Fruit fly (Drosophila melanogaster) whole organism, prepupa: ENCODE results near the gene CG15141.

Experiments used
- Blimp-1 ChIP-seq: fragments of 200-800 bp; sonication (Bioruptor generic); optimal IDR thresholded peaks from 3 replicates; lab custom pipeline; 2017; ENCODE audit warnings: missing biosample characterization, missing genetic modification characterization, mild to moderate bottlenecking, moderate library complexity, missing genetic modification reagents
- CG10631 ChIP-seq: fragments of 200-800 bp; sonication (Bioruptor generic); optimal IDR thresholded peaks from 2 replicates; lab custom pipeline; 2016; ENCODE audit warnings: missing biosample characterization, missing genetic modification characterization
- CG10669 ChIP-seq: fragments of 200-800 bp; sonication (Bioruptor generic); optimal IDR thresholded peaks from 3 replicates; lab custom pipeline; 2018; ENCODE audit warnings: missing biosample characterization, mild to moderate bottlenecking, missing genetic modification characterization, moderate library complexity
- CG11902 ChIP-seq: fragments of 200-800 bp; sonication (Bioruptor generic); optimal IDR thresholded peaks from 3 replicates; lab custom pipeline; 2016; ENCODE audit warnings: missing biosample characterization, missing genetic modification characterization
- CG15336 ChIP-seq: fragments of 200-800 bp; sonication (Bioruptor generic); IDR thresholded peaks from 2 replicates; pipeline ENCODE4 v1.3.6; 2022; ENCODE audit warnings: missing biosample characterization, missing genetic modification characterization
- CG1621 ChIP-seq: fragments of 200-800 bp; sonication (Bioruptor generic); optimal IDR thresholded peaks from 3 replicates; lab custom pipeline; 2018; ENCODE audit warnings: missing biosample characterization, mild to moderate bottlenecking, missing genetic modification characterization
- CG16779 ChIP-seq: fragments of 200-800 bp; sonication (Bioruptor generic); optimal IDR thresholded peaks from 3 replicates; lab custom pipeline; 2017; ENCODE audit warnings: missing biosample characterization, mild to moderate bottlenecking, missing genetic modification characterization
- CG3032 ChIP-seq: fragments of 200-800 bp; optimal IDR thresholded peaks from 2 replicates; lab custom pipeline; 2019; ENCODE audit warnings: missing biosample characterization, mild to moderate bottlenecking, missing genetic modification characterization, moderate library complexity
- CG31627 ChIP-seq: fragments of 200-800 bp; sonication (Bioruptor generic); optimal IDR thresholded peaks from 3 replicates; lab custom pipeline; 2016; ENCODE audit warnings: missing biosample characterization, missing genetic modification characterization
- CG32006 ChIP-seq: fragments of 200-800 bp; sonication (Bioruptor generic); optimal IDR thresholded peaks from 3 replicates; lab custom pipeline; 2017; ENCODE audit warnings: missing biosample characterization, mild to moderate bottlenecking, missing genetic modification characterization
- CG34406 ChIP-seq: fragments of 200-800 bp; sonication (Bioruptor generic); optimal IDR thresholded peaks from 3 replicates; lab custom pipeline; 2016; ENCODE audit warnings: missing biosample characterization, missing genetic modification characterization
- CG3919 ChIP-seq: fragments of 200-800 bp; sonication (Bioruptor generic); optimal IDR thresholded peaks from 3 replicates; lab custom pipeline; 2016; ENCODE audit warnings: missing biosample characterization, missing genetic modification characterization
- CG6163 ChIP-seq: fragments of 200-800 bp; sonication (Bioruptor generic); IDR thresholded peaks from 3 replicates; pipeline ENCODE4 v1.3.6; 2022; ENCODE audit warnings: missing biosample characterization, missing genetic modification characterization
- CG6792 ChIP-seq: fragments of 200-800 bp; sonication (Bioruptor generic); optimal IDR thresholded peaks from 3 replicates; lab custom pipeline; 2016; ENCODE audit warnings: missing biosample characterization, missing genetic modification characterization
- CG6808 ChIP-seq: fragments of 200-800 bp; sonication (Bioruptor generic); optimal IDR thresholded peaks from 3 replicates; lab custom pipeline; 2017; ENCODE audit warnings: missing biosample characterization, missing genetic modification characterization, mild to moderate bottlenecking, moderate library complexity, missing genetic modification reagents
- CG6854 ChIP-seq: fragments of 200-800 bp; sonication (Bioruptor generic); optimal IDR thresholded peaks from 2 replicates; lab custom pipeline; 2017; ENCODE audit warnings: missing biosample characterization, mild to moderate bottlenecking, missing genetic modification characterization
- CG7368 ChIP-seq: fragments of 200-800 bp; sonication (Bioruptor generic); optimal IDR thresholded peaks from 3 replicates; lab custom pipeline; 2016; ENCODE audit warnings: missing biosample characterization, missing genetic modification characterization
- CG8119 ChIP-seq: fragments of 200-800 bp; sonication (Bioruptor generic); IDR thresholded peaks from 3 replicates; pipeline ENCODE4 v1.3.6; 2022; ENCODE audit warnings: missing biosample characterization, missing genetic modification characterization
- CG8319 ChIP-seq: fragments of 200-800 bp; sonication (Bioruptor generic); optimal IDR thresholded peaks from 3 replicates; lab custom pipeline; 2016; ENCODE audit warnings: missing biosample characterization, missing genetic modification characterization
- CG8632 ChIP-seq: fragments of 200-800 bp; sonication (Bioruptor generic); optimal IDR thresholded peaks from 3 replicates; lab custom pipeline; 2016; ENCODE audit warnings: missing biosample characterization, missing genetic modification characterization
- CG9139 ChIP-seq: fragments of 200-800 bp; sonication (Bioruptor generic); optimal IDR thresholded peaks from 3 replicates; lab custom pipeline; 2017; ENCODE audit warnings: missing biosample characterization, mild to moderate bottlenecking, missing genetic modification characterization
- Eip75B ChIP-seq: fragments of 200-800 bp; sonication (Bioruptor generic); optimal IDR thresholded peaks from 3 replicates; lab custom pipeline; 2016; ENCODE audit warnings: missing biosample characterization, missing genetic modification characterization
- Eip78C ChIP-seq: fragments of 200-800 bp; sonication (Bioruptor generic); peaks from one replicate; lab custom pipeline; 2016; ENCODE audit warnings: missing biosample characterization, missing genetic modification characterization
- Ets21C ChIP-seq: fragments of 200-800 bp; sonication (Bioruptor generic); optimal IDR thresholded peaks from 3 replicates; lab custom pipeline; 2016; ENCODE audit warnings: missing biosample characterization, missing genetic modification characterization
- Ets96B ChIP-seq: fragments of 200-800 bp; optimal IDR thresholded peaks from 2 replicates; lab custom pipeline; 2019; ENCODE audit warnings: missing biosample characterization, mild to moderate bottlenecking, missing genetic modification characterization, moderate library complexity
- Gug ChIP-seq: fragments of 200-800 bp; sonication (Bioruptor generic); IDR thresholded peaks from 2 replicates; pipeline ENCODE4 v1.3.6; 2022; ENCODE audit warnings: missing biosample characterization, missing genetic modification characterization
- Hr38 ChIP-seq: sonication (Bioruptor generic); optimal IDR thresholded peaks from 2 replicates; lab custom pipeline; 2016; ENCODE audit warnings: missing biosample characterization, missing genetic modification characterization
- Hr39 ChIP-seq: fragments of 200-800 bp; sonication (Bioruptor generic); optimal IDR thresholded peaks from 2 replicates; lab custom pipeline; 2016; ENCODE audit warnings: missing biosample characterization, missing genetic modification characterization
- Lpt ChIP-seq: fragments of 200-800 bp; sonication (Bioruptor generic); optimal IDR thresholded peaks from 3 replicates; lab custom pipeline; 2016; ENCODE audit warnings: missing biosample characterization, missing genetic modification characterization
- Met ChIP-seq: fragments of 200-800 bp; sonication (Bioruptor generic); optimal IDR thresholded peaks from 3 replicates; lab custom pipeline; 2016; ENCODE audit warnings: missing biosample characterization, missing genetic modification characterization
- Smox ChIP-seq: fragments of 200-800 bp; sonication (Bioruptor generic); optimal IDR thresholded peaks from 3 replicates; lab custom pipeline; 2016; ENCODE audit warnings: missing biosample characterization, missing genetic modification characterization
- Sox102F ChIP-seq: fragments of 200-800 bp; sonication (Bioruptor generic); optimal IDR thresholded peaks from 2 replicates; lab custom pipeline; 2016; ENCODE audit warnings: missing biosample characterization, mild to moderate bottlenecking, missing genetic modification characterization
- Sox14 ChIP-seq: fragments of 200-800 bp; sonication (Bioruptor generic); optimal IDR thresholded peaks from 3 replicates; lab custom pipeline; 2016; ENCODE audit warnings: missing biosample characterization, missing genetic modification characterization
- Sox15 ChIP-seq: fragments of 200-800 bp; sonication (Bioruptor generic); optimal IDR thresholded peaks from 3 replicates; lab custom pipeline; 2016; ENCODE audit warnings: missing biosample characterization, missing genetic modification characterization
- achi ChIP-seq: fragments of 200-800 bp; sonication (Bioruptor generic); optimal IDR thresholded peaks from 3 replicates; lab custom pipeline; 2016; ENCODE audit warnings: missing biosample characterization, missing genetic modification characterization
- acj6 ChIP-seq: fragments of 200-800 bp; sonication (Bioruptor generic); optimal IDR thresholded peaks from 3 replicates; lab custom pipeline; 2016; ENCODE audit warnings: missing biosample characterization, missing genetic modification characterization
- cyc ChIP-seq: fragments of 200-800 bp; sonication (Bioruptor generic); optimal IDR thresholded peaks from 3 replicates; lab custom pipeline; 2016; ENCODE audit warnings: missing biosample characterization, missing genetic modification characterization
- dac ChIP-seq: fragments of 200-800 bp; sonication (Bioruptor generic); optimal IDR thresholded peaks from 2 replicates; lab custom pipeline; 2017; ENCODE audit warnings: missing biosample characterization, mild to moderate bottlenecking, missing genetic modification characterization
- dsx ChIP-seq: fragments of 200-800 bp; optimal IDR thresholded peaks from 3 replicates; lab custom pipeline; 2019; ENCODE audit warnings: missing biosample characterization, mild to moderate bottlenecking, missing genetic modification characterization, moderate library complexity; ENCODE audit not compliant: poor library complexity, severe bottlenecking
- eg ChIP-seq: fragments of 200-800 bp; sonication (Bioruptor generic); IDR thresholded peaks from 3 replicates; pipeline ENCODE4 v1.3.6; 2022; ENCODE audit warnings: missing biosample characterization, missing genetic modification characterization
- esn ChIP-seq: fragments of 200-800 bp; sonication (Bioruptor generic); optimal IDR thresholded peaks from 2 replicates; lab custom pipeline; 2016; ENCODE audit warnings: missing biosample characterization, mild to moderate bottlenecking, missing genetic modification characterization, moderate library complexity
- fd59A ChIP-seq: fragments of 200-800 bp; sonication (Bioruptor generic); optimal IDR thresholded peaks from 2 replicates; lab custom pipeline; 2017; ENCODE audit warnings: missing biosample characterization, mild to moderate bottlenecking, missing genetic modification characterization, missing genetic modification reagents
- fd85E ChIP-seq: fragments of 200-800 bp; sonication (Bioruptor generic); optimal IDR thresholded peaks from 3 replicates; lab custom pipeline; 2016; ENCODE audit warnings: missing biosample characterization, missing genetic modification characterization
- fkh ChIP-seq: fragments of 200-800 bp; sonication (Bioruptor generic); optimal IDR thresholded peaks from 3 replicates; lab custom pipeline; 2017; ENCODE audit warnings: missing biosample characterization, mild to moderate bottlenecking, missing genetic modification characterization, moderate library complexity
- lz ChIP-seq: fragments of 200-800 bp; sonication (Bioruptor generic); optimal IDR thresholded peaks from 3 replicates; lab custom pipeline; 2016; ENCODE audit warnings: missing biosample characterization, missing genetic modification characterization
- net ChIP-seq: fragments of 200-800 bp; sonication (Bioruptor generic); optimal IDR thresholded peaks from 3 replicates; lab custom pipeline; 2016; ENCODE audit warnings: missing biosample characterization, missing genetic modification characterization
- salr ChIP-seq, 2 experiments: fragments of 200-800 bp; sonication (Bioruptor generic); optimal IDR thresholded peaks; 3 replicates each; lab custom pipeline; 2016 to 2018; ENCODE audit warnings: missing biosample characterization in 2 of 2, missing genetic modification characterization in 2 of 2, mild to moderate bottlenecking in 1 of 2
- spab ChIP-seq: fragments of 200-800 bp; sonication (Bioruptor generic); optimal IDR thresholded peaks from 2 replicates; lab custom pipeline; 2017; ENCODE audit warnings: missing biosample characterization, mild to moderate bottlenecking, missing genetic modification characterization, missing genetic modification reagents
- ss ChIP-seq, 2 experiments: fragments of 200-800 bp; sonication (Bioruptor generic); optimal IDR thresholded peaks; 2 replicates in 1 of 2; 3 replicates in 1 of 2; lab custom pipeline; 2017 to 2018; ENCODE audit warnings: mild to moderate bottlenecking in 2 of 2, missing biosample characterization in 2 of 2, missing genetic modification characterization in 2 of 2, moderate library complexity in 1 of 2
- svp ChIP-seq: fragments of 200-800 bp; sonication (Bioruptor generic); peaks from one replicate; lab custom pipeline; 2016; ENCODE audit warnings: missing biosample characterization, missing genetic modification characterization
- topi ChIP-seq: fragments of 200-800 bp; sonication (Bioruptor generic); optimal IDR thresholded peaks from 3 replicates; lab custom pipeline; 2016; ENCODE audit warnings: missing biosample characterization, missing genetic modification characterization

Gene CG15141

dm6 chr2L:17394939-17395338, 15.5 kb upstream of the CG15141 start:
- TF ChIP-seq CG3919 (GFP tag; lab: Kevin White, UChicago) (no peak), svp (peak; percentile 88)

dm6 chr2L:17397372-17397771, 13.1 kb upstream of the CG15141 start:
- TF ChIP-seq Eip78C (peak; percentile 80), CG9139 (no peak), CG8632 (GFP tag; lab: Kevin White, UChicago) (no peak), Hr39 (GFP tag; lab: Kevin White, UChicago) (no peak), Blimp-1 (no peak), CG3032 (tag; lab: Kevin White, UChicago) (no peak), CG10631 (no peak), CG15336 (GFP tag; lab: Robert Waterston, UW) (peak; percentile 43), fd85E (no peak), fd59A (GFP tag; lab: Kevin White, UChicago) (no peak), Eip75B (GFP tag; lab: Kevin White, UChicago) (no peak), CG8119 (GFP tag; lab: Robert Waterston, UW) (peak; percentile 39; the same call in 1 of the 3 replicates), Met (GFP tag; lab: Kevin White, UChicago) (peak; percentile 1), CG8319 (GFP tag; lab: Kevin White, UChicago) (no peak), Smox (GFP tag; lab: Kevin White, UChicago) (no peak), Ets96B (tag; lab: Kevin White, UChicago) (no peak), lz (GFP tag; lab: Kevin White, UChicago) (no peak), CG34406 (peak; percentile 6), dac (peak; percentile 33), CG11902 (GFP tag; lab: Kevin White, UChicago) (no peak), Gug (GFP tag; lab: Robert Waterston, UW) (no peak), Sox15 (GFP tag; lab: Kevin White, UChicago) (no peak), CG6808 (GFP tag; lab: Kevin White, UChicago) (no peak), achi (GFP tag; lab: Kevin White, UChicago) (no peak), topi (GFP tag; lab: Kevin White, UChicago) (no peak), CG3919 (GFP tag; lab: Kevin White, UChicago) (peak; percentile 15), fkh (no peak), CG7368 (GFP tag; lab: Kevin White, UChicago) (no peak), Ets21C (GFP tag; lab: Kevin White, UChicago) (no peak), net (peak; percentile 0), CG32006 (GFP tag; lab: Kevin White, UChicago) (peak; percentile 32), acj6 (no peak), CG6792 (GFP tag; lab: Kevin White, UChicago) (no peak), svp (no peak), CG1621 (tag; lab: Kevin White, UChicago) (no peak), ss (GFP tag; optimal IDR thresholded peaks at IDR 0.05; lab: Kevin White, UChicago) (no peak), CG16779 (tag; lab: Kevin White, UChicago) (no peak), CG6163 (no peak; the same call in 2 of the 3 replicates), Hr38 (no peak), spab (no peak), cyc (GFP tag; lab: Kevin White, UChicago) (no peak), salr (GFP tag; optimal IDR thresholded peaks at IDR 0.05; lab: Kevin White, UChicago) (no peak), CG31627 (GFP tag; lab: Kevin White, UChicago) (no peak), Lpt (GFP tag; lab: Kevin White, UChicago) (no peak), Sox102F (GFP tag; lab: Kevin White, UChicago) (no peak), esn (GFP tag; lab: Kevin White, UChicago) (no peak), Sox14 (GFP tag; lab: Kevin White, UChicago) (no peak), CG10669 (GFP tag; lab: Kevin White, UChicago) (no peak), dsx (GFP tag; lab: Kevin White, UChicago) (no peak), eg (GFP tag; lab: Robert Waterston, UW) (0 out of 3 replicates have a peak, but pooled peaks have one; percentile 32), CG6854 (GFP tag; lab: Kevin White, UChicago) (no peak)
